Worm (Caenorhabditis elegans) whole organism, L2 larva: Measurements from ENCODE around the gene C17A2.2.

Experiments
- ZK546.5 ChIP-seq: sonication (generic microtip); optimal IDR thresholded peaks from 2 replicates; lab custom pipeline; 2017; ENCODE audit warnings: missing biosample characterization, missing genetic modification characterization
- ama-1 ChIP-seq: fragments of 150-350 bp; optimal IDR thresholded peaks from 2 replicates; lab custom pipeline; 2018; ENCODE audit warnings: inconsistent platforms
- ceh-82 ChIP-seq: fragments of 150-350 bp; optimal IDR thresholded peaks from 2 replicates; lab custom pipeline; 2014; ENCODE audit warnings: missing biosample characterization, missing genetic modification characterization
- elt-3 ChIP-seq: sonication (generic microtip); optimal IDR thresholded peaks from 2 replicates; lab custom pipeline; 2017; ENCODE audit warnings: missing biosample characterization, missing genetic modification characterization
- lin-13 ChIP-seq: fragments of 150-350 bp; optimal IDR thresholded peaks from 2 replicates; lab custom pipeline; 2014; ENCODE audit warnings: missing biosample characterization, missing genetic modification reagents, missing genetic modification characterization
- lin-39 ChIP-seq: fragments of 150-350 bp; optimal IDR thresholded peaks from 2 replicates; lab custom pipeline; 2014; ENCODE audit warnings: missing biosample characterization, missing genetic modification reagents, missing genetic modification characterization
- lsy-2 ChIP-seq, 2 experiments: fragments of 150-350 bp in 1 of 2; sonication (generic microtip) in 1 of 2; optimal IDR thresholded peaks; 2 replicates each; lab custom pipeline; 2014 to 2017; ENCODE audit warnings: missing biosample characterization in 2 of 2, missing genetic modification characterization in 2 of 2
- mdl-1 ChIP-seq, 2 experiments: fragments of 150-350 bp in 1 of 2; sonication (generic microtip) in 1 of 2; optimal IDR thresholded peaks; 2 replicates each; lab custom pipeline; 2017; ENCODE audit warnings: missing biosample characterization in 2 of 2, missing genetic modification characterization in 2 of 2
- nhr-11 ChIP-seq: fragments of 150-350 bp; optimal IDR thresholded peaks from 2 replicates; lab custom pipeline; 2014; ENCODE audit warnings: missing biosample characterization, missing genetic modification characterization
- nhr-77 ChIP-seq: fragments of 150-350 bp; optimal IDR thresholded peaks from 2 replicates; lab custom pipeline; 2014; ENCODE audit warnings: missing biosample characterization, missing genetic modification characterization
- snpc-4 ChIP-seq: fragments of 150-350 bp; optimal IDR thresholded peaks from 2 replicates; lab custom pipeline; 2014; ENCODE audit warnings: missing biosample characterization, missing genetic modification characterization
- unc-39 ChIP-seq: fragments of 150-350 bp; optimal IDR thresholded peaks from 2 replicates; lab custom pipeline; 2014; ENCODE audit warnings: missing biosample characterization, missing genetic modification characterization
- ztf-11 ChIP-seq: sonication (generic microtip); optimal IDR thresholded peaks from 2 replicates; lab custom pipeline; 2017; ENCODE audit warnings: missing biosample characterization, missing genetic modification characterization

- TF ChIP-seq unc-39 (tag; lab: Kevin White, UChicago) (no peak), lsy-2 (tag; optimal IDR thresholded peaks at IDR 0.05; lab: Kevin White, UChicago) (no peak), ZK546.5 (tag; lab: Kevin White, UChicago) (no peak), ceh-82 (tag; lab: Kevin White, UChicago) (no peak), ztf-11 (no peak), nhr-77 (tag; lab: Kevin White, UChicago) (no peak), lin-39 (no peak), elt-3 (tag; lab: Kevin White, UChicago) (no peak), ama-1 (lab: Kevin White, UChicago) (no peak), mdl-1 (tag; optimal IDR thresholded peaks at IDR 0.05; lab: Kevin White, UChicago) (no peak), nhr-11 (no peak), lin-13 (no peak), snpc-4 (tag; lab: Kevin White, UChicago) (no peak)
These were observed 34.3 kb upstream of the C17A2.2 start, which contains the start of gene lido-15 for ce11 chrII:3811816-3812332.
